Worm (Caenorhabditis elegans) whole organism, L1 larva: ENCODE results near the gene gldc-1.

Experiments used
- C16A3.4 ChIP-seq: fragments of 150-350 bp; optimal IDR thresholded peaks from 2 replicates; lab custom pipeline; 2014; ENCODE audit warnings: missing biosample characterization, missing genetic modification characterization
- C34B4.2 ChIP-seq: sonication (generic microtip); optimal IDR thresholded peaks from 2 replicates; lab custom pipeline; 2017; ENCODE audit warnings: mild to moderate bottlenecking, missing genetic modification characterization, missing compliant biosample characterization
- aha-1 ChIP-seq: fragments of 150-350 bp; optimal IDR thresholded peaks from 2 replicates; lab custom pipeline; 2014; ENCODE audit warnings: missing biosample characterization, missing genetic modification characterization
- alr-1 ChIP-seq: fragments of 200-800 bp; sonication (Bioruptor generic); optimal IDR thresholded peaks from 2 replicates; lab custom pipeline; 2018; ENCODE audit warnings: borderline replicate concordance, mild to moderate bottlenecking, missing genetic modification characterization, missing compliant biosample characterization
- aly-2 ChIP-seq: fragments of 150-350 bp; optimal IDR thresholded peaks from 2 replicates; lab custom pipeline; 2014; ENCODE audit warnings: missing biosample characterization, missing genetic modification characterization
- ama-1 ChIP-seq: fragments of 150-350 bp; optimal IDR thresholded peaks from 2 replicates; lab custom pipeline; 2014
- blmp-1 ChIP-seq: fragments of 150-350 bp; optimal IDR thresholded peaks from 2 replicates; lab custom pipeline; 2014; ENCODE audit warnings: missing biosample characterization, missing genetic modification characterization
- ceh-8 ChIP-seq: fragments of 200-800 bp; sonication (Bioruptor generic); optimal IDR thresholded peaks from 2 replicates; lab custom pipeline; 2018; ENCODE audit warnings: mild to moderate bottlenecking, missing genetic modification characterization, moderate library complexity, missing compliant biosample characterization
- ceh-82 ChIP-seq, 3 experiments: fragments of 150-350 bp in 1 of 3; sonication (generic microtip) in 2 of 3; optimal IDR thresholded peaks; 2 replicates each; lab custom pipeline; 2014 to 2017; ENCODE audit warnings: missing biosample characterization in 3 of 3, missing genetic modification characterization in 3 of 3
- ceh-88 ChIP-seq: fragments of 200-800 bp; sonication (Bioruptor generic); IDR thresholded peaks from 2 replicates; pipeline ENCODE4 v1.3.6; 2022; ENCODE audit warnings: missing genetic modification characterization, missing compliant biosample characterization
- ceh-90 ChIP-seq: sonication (generic microtip); optimal IDR thresholded peaks from 2 replicates; lab custom pipeline; 2016; ENCODE audit warnings: missing genetic modification characterization, missing compliant biosample characterization
- dpl-1 ChIP-seq, 3 experiments: fragments of 150-350 bp in 2 of 3; sonication (generic microtip) in 1 of 3; optimal IDR thresholded peaks; 2 replicates each; lab custom pipeline; 2014 to 2017; ENCODE audit warnings: missing biosample characterization in 3 of 3, missing genetic modification characterization in 3 of 3, missing genetic modification reagents in 3 of 3
- dsc-1 ChIP-seq: sonication (generic microtip); optimal IDR thresholded peaks from 2 replicates; lab custom pipeline; 2016; ENCODE audit warnings: mild to moderate bottlenecking, missing genetic modification characterization, missing compliant biosample characterization
- efl-1 ChIP-seq, 4 experiments: fragments of 150-350 bp; optimal IDR thresholded peaks in 3 of 4; peaks in 1 of 4; 1 replicate in 1 of 4; 2 replicates in 3 of 4; lab custom pipeline; 2014; ENCODE audit warnings: missing biosample characterization in 2 of 4, missing genetic modification characterization in 2 of 4, missing genetic modification reagents in 2 of 4
- elt-2 ChIP-seq: sonication (generic microtip); optimal IDR thresholded peaks from 2 replicates; lab custom pipeline; 2016; ENCODE audit warnings: missing genetic modification characterization, mild to moderate bottlenecking, inconsistent platforms, missing compliant biosample characterization, missing genetic modification reagents
- elt-3 ChIP-seq, 6 experiments: fragments of 150-350 bp in 1 of 6; sonication (generic microtip); optimal IDR thresholded peaks; 2 replicates each; lab custom pipeline; 2017 to 2018; ENCODE audit warnings: missing biosample characterization in 6 of 6, missing genetic modification characterization in 6 of 6, inconsistent platforms in 1 of 6
- ets-5 ChIP-seq: fragments of 200-800 bp; sonication (Bioruptor generic); IDR thresholded peaks from 2 replicates; pipeline ENCODE4 v1.3.6; 2022; ENCODE audit warnings: missing genetic modification characterization, missing compliant biosample characterization
- fkh-10 ChIP-seq: sonication (generic microtip); optimal IDR thresholded peaks from 2 replicates; lab custom pipeline; 2017; ENCODE audit warnings: missing biosample characterization, missing genetic modification reagents, missing genetic modification characterization
- fkh-8 ChIP-seq: sonication (generic microtip); optimal IDR thresholded peaks from 2 replicates; lab custom pipeline; 2016; ENCODE audit warnings: mild to moderate bottlenecking, missing genetic modification characterization, missing compliant biosample characterization
- fos-1 ChIP-seq: fragments of 150-350 bp; optimal IDR thresholded peaks from 2 replicates; lab custom pipeline; 2014; ENCODE audit warnings: missing biosample characterization, missing genetic modification characterization
- grh-1 ChIP-seq: fragments of 200-800 bp; sonication (Bioruptor generic); IDR thresholded peaks from 2 replicates; pipeline ENCODE4 v1.3.6; 2022; ENCODE audit warnings: missing genetic modification reagents, missing genetic modification characterization, missing compliant biosample characterization
- hlh-17 ChIP-seq: fragments of 200-800 bp; sonication (Bioruptor generic); optimal IDR thresholded peaks from 2 replicates; lab custom pipeline; 2018; ENCODE audit warnings: missing genetic modification characterization, mild to moderate bottlenecking, missing compliant biosample characterization, moderate library complexity, borderline replicate concordance
- hpl-2 ChIP-seq: fragments of 150-350 bp; optimal IDR thresholded peaks from 2 replicates; lab custom pipeline; 2014; ENCODE audit warnings: missing biosample characterization, missing genetic modification reagents, missing genetic modification characterization
- jun-1 ChIP-seq: fragments of 150-350 bp; optimal IDR thresholded peaks from 2 replicates; lab custom pipeline; 2014; ENCODE audit warnings: missing biosample characterization, missing genetic modification reagents, missing genetic modification characterization
- lin-15B ChIP-seq: fragments of 150-350 bp; sonication (generic microtip); optimal IDR thresholded peaks from 3 replicates; lab custom pipeline; 2014; ENCODE audit warnings: missing biosample characterization, missing genetic modification characterization
- lin-35 ChIP-seq, 2 experiments: fragments of 150-350 bp; optimal IDR thresholded peaks; 2 replicates each; lab custom pipeline; 2014; ENCODE audit warnings: missing biosample characterization in 2 of 2, missing genetic modification characterization in 2 of 2, missing genetic modification reagents in 2 of 2
- lir-3 ChIP-seq: sonication (generic microtip); optimal IDR thresholded peaks from 2 replicates; lab custom pipeline; 2016; ENCODE audit warnings: mild to moderate bottlenecking, missing genetic modification characterization, moderate library complexity, missing compliant biosample characterization; ENCODE audit not compliant: poor library complexity
- lsy-2 ChIP-seq, 2 experiments: fragments of 150-350 bp; optimal IDR thresholded peaks; 2 replicates each; lab custom pipeline; 2014; ENCODE audit warnings: missing biosample characterization in 2 of 2, missing genetic modification characterization in 2 of 2
- mab-9 ChIP-seq: fragments of 200-800 bp; sonication (Bioruptor generic); IDR thresholded peaks from 2 replicates; pipeline ENCODE4 v1.3.6; 2022; ENCODE audit warnings: missing genetic modification reagents, missing genetic modification characterization, missing compliant biosample characterization
- mdl-1 ChIP-seq, 2 experiments: fragments of 150-350 bp; optimal IDR thresholded peaks; 2 replicates each; lab custom pipeline; 2014 to 2017; ENCODE audit warnings: missing biosample characterization in 2 of 2, missing genetic modification characterization in 2 of 2, inconsistent platforms in 1 of 2
- mep-1 ChIP-seq: fragments of 150-350 bp; optimal IDR thresholded peaks from 2 replicates; lab custom pipeline; 2014; ENCODE audit warnings: missing biosample characterization, missing genetic modification characterization
- nhr-11 ChIP-seq: fragments of 150-350 bp; optimal IDR thresholded peaks from 2 replicates; lab custom pipeline; 2014; ENCODE audit warnings: missing biosample characterization, missing genetic modification characterization
- nhr-12 ChIP-seq: sonication (generic microtip); optimal IDR thresholded peaks from 2 replicates; lab custom pipeline; 2017; ENCODE audit warnings: missing biosample characterization, missing genetic modification characterization
- nhr-20 ChIP-seq: sonication (generic microtip); optimal IDR thresholded peaks from 2 replicates; lab custom pipeline; 2016; ENCODE audit warnings: mild to moderate bottlenecking, missing genetic modification characterization, missing compliant biosample characterization
- nhr-47 ChIP-seq: sonication (generic microtip); optimal IDR thresholded peaks from 2 replicates; lab custom pipeline; 2016; ENCODE audit warnings: mild to moderate bottlenecking, missing genetic modification characterization, moderate library complexity, missing compliant biosample characterization
- nhr-71 ChIP-seq: sonication (generic microtip); optimal IDR thresholded peaks from 2 replicates; lab custom pipeline; 2016; ENCODE audit warnings: mild to moderate bottlenecking, missing genetic modification characterization, moderate library complexity, missing compliant biosample characterization
- nhr-76 ChIP-seq: sonication (generic microtip); optimal IDR thresholded peaks from 2 replicates; lab custom pipeline; 2017; ENCODE audit warnings: missing biosample characterization, missing genetic modification characterization
- nhr-84 ChIP-seq: sonication (generic microtip); optimal IDR thresholded peaks from 2 replicates; lab custom pipeline; 2017; ENCODE audit warnings: missing biosample characterization, missing genetic modification characterization
- nhr-85 ChIP-seq: sonication (generic microtip); peaks from one replicate; lab custom pipeline; 2016; ENCODE audit warnings: missing genetic modification characterization, inconsistent platforms, missing compliant biosample characterization
- nhr-90 ChIP-seq: sonication (generic microtip); optimal IDR thresholded peaks from 2 replicates; lab custom pipeline; 2016; ENCODE audit warnings: mild to moderate bottlenecking, missing genetic modification characterization, missing compliant biosample characterization; ENCODE audit not compliant: poor library complexity
- pax-3 ChIP-seq: fragments of 200-800 bp; sonication (Bioruptor generic); optimal IDR thresholded peaks from 2 replicates; lab custom pipeline; 2018; ENCODE audit warnings: mild to moderate bottlenecking, missing genetic modification characterization, moderate library complexity, missing compliant biosample characterization
- pqm-1 ChIP-seq: sonication (generic microtip); optimal IDR thresholded peaks from 3 replicates; lab custom pipeline; 2017; ENCODE audit warnings: missing biosample characterization, missing genetic modification characterization
- rnt-1 ChIP-seq: sonication (generic microtip); optimal IDR thresholded peaks from 2 replicates; lab custom pipeline; 2016; ENCODE audit warnings: mild to moderate bottlenecking, missing genetic modification characterization, moderate library complexity, missing compliant biosample characterization
- snpc-4 ChIP-seq: fragments of 150-350 bp; optimal IDR thresholded peaks from 2 replicates; lab custom pipeline; 2014; ENCODE audit warnings: missing biosample characterization, missing genetic modification characterization
- tbx-2 ChIP-seq: sonication (generic microtip); optimal IDR thresholded peaks from 2 replicates; lab custom pipeline; 2016; ENCODE audit warnings: missing genetic modification characterization, missing compliant biosample characterization
- tlp-1 ChIP-seq: fragments of 150-350 bp; optimal IDR thresholded peaks from 2 replicates; lab custom pipeline; 2014; ENCODE audit warnings: missing biosample characterization, missing genetic modification characterization
- unc-62 ChIP-seq: fragments of 150-350 bp; optimal IDR thresholded peaks from 2 replicates; lab custom pipeline; 2014; ENCODE audit warnings: missing biosample characterization, missing genetic modification reagents, missing genetic modification characterization
- unc-86 ChIP-seq: sonication (generic microtip); optimal IDR thresholded peaks from 2 replicates; lab custom pipeline; 2016; ENCODE audit warnings: missing genetic modification characterization, missing compliant biosample characterization
- vab-15 ChIP-seq: sonication (generic microtip); optimal IDR thresholded peaks from 2 replicates; lab custom pipeline; 2017; ENCODE audit warnings: missing genotype, mild to moderate bottlenecking, missing genetic modification characterization, missing compliant biosample characterization
- zag-1 ChIP-seq: fragments of 150-350 bp; optimal IDR thresholded peaks from 2 replicates; lab custom pipeline; 2014; ENCODE audit warnings: missing biosample characterization, missing genetic modification characterization
- zip-4 ChIP-seq: fragments of 200-800 bp; sonication (Bioruptor generic); optimal IDR thresholded peaks from 2 replicates; lab custom pipeline; 2018; ENCODE audit warnings: mild to moderate bottlenecking, missing genetic modification characterization, moderate library complexity, missing compliant biosample characterization
- ztf-11 ChIP-seq, 2 experiments: sonication (generic microtip); optimal IDR thresholded peaks; 2 replicates each; lab custom pipeline; 2016 to 2017; ENCODE audit warnings: missing genetic modification characterization in 2 of 2, missing biosample characterization in 1 of 2, missing compliant biosample characterization in 1 of 2
- ztf-4 ChIP-seq: fragments of 150-350 bp; optimal IDR thresholded peaks from 2 replicates; lab custom pipeline; 2014; ENCODE audit warnings: missing biosample characterization, missing genetic modification characterization

The gldc-1 gene

ce11 chrII:6055927-6056326 is 5.7 kb downstream of the gldc-1 start, which contains the start of gene R12C12.7:
Gene R12C12.7, minus strand, starts transcription at chrII:6055985.
- TF ChIP-seq nhr-84 (tag; lab: Kevin White, UChicago) = no peak
- TF ChIP-seq ceh-82 (tag; optimal IDR thresholded peaks at IDR 0.05; lab: Kevin White, UChicago) = no peak
- TF ChIP-seq ceh-90 (tag; lab: Kevin White, UChicago) = no peak
- TF ChIP-seq zag-1 (tag; lab: Kevin White, UChicago) = no peak
- no peak for TF ChIP-seq fos-1 (tag; lab: Kevin White, UChicago)
- no peak for TF ChIP-seq lir-3
- peak; percentile 17 for TF ChIP-seq blmp-1 (tag; lab: Kevin White, UChicago)
- no peak for TF ChIP-seq ceh-88
- TF ChIP-seq elt-3 (tag; optimal IDR thresholded peaks at IDR 0.05; lab: Kevin White, UChicago) = no peak
- peak; percentile 3 for TF ChIP-seq nhr-20 (tag; lab: Kevin White, UChicago)
- peak in 1 of 2 experiments; percentile 45 for TF ChIP-seq lsy-2 (tag; optimal IDR thresholded peaks at IDR 0.05; lab: Kevin White, UChicago)
- no peak for TF ChIP-seq alr-1 (tag; lab: Kevin White, UChicago)
- peak; percentile 41 to 53 for TF ChIP-seq efl-1 (optimal IDR thresholded peaks at IDR 0.05; lab: Kevin White, UChicago)
- peak; percentile 17 to 88 for TF ChIP-seq efl-1 (GFP tag; optimal IDR thresholded peaks at IDR 0.05 in 1 of 2; lab: Kevin White, UChicago)
- no peak for TF ChIP-seq lin-15B (tag; lab: Kevin White, UChicago)
- no peak for TF ChIP-seq nhr-71 (tag; lab: Kevin White, UChicago)
- no peak for TF ChIP-seq aha-1 (tag; lab: Kevin White, UChicago)
- TF ChIP-seq jun-1 (tag; lab: Kevin White, UChicago) = no peak
- TF ChIP-seq fkh-10 = no peak
- no peak for TF ChIP-seq mep-1
- TF ChIP-seq tbx-2 = no peak
- no peak for TF ChIP-seq mdl-1 (tag; optimal IDR thresholded peaks at IDR 0.05; lab: Kevin White, UChicago)
- TF ChIP-seq nhr-12 (tag; lab: Kevin White, UChicago) = no peak
- no peak for TF ChIP-seq C34B4.2
- no peak for TF ChIP-seq elt-2
- no peak for TF ChIP-seq nhr-47 (tag; lab: Kevin White, UChicago)
- no peak for TF ChIP-seq unc-62 (GFP tag; lab: Kevin White, UChicago)
- TF ChIP-seq hpl-2 (GFP tag; lab: Kevin White, UChicago) = no peak
- TF ChIP-seq dsc-1 = no peak
- TF ChIP-seq vab-15 = no peak
- no peak for TF ChIP-seq zip-4 (GFP tag; lab: Kevin White, UChicago)
- TF ChIP-seq tlp-1 (tag; lab: Kevin White, UChicago) = no peak
- no peak for TF ChIP-seq nhr-90 (tag; lab: Kevin White, UChicago)
- TF ChIP-seq ama-1 = no peak
- TF ChIP-seq C16A3.4 = peak; percentile 40
- TF ChIP-seq unc-86 (tag; lab: Kevin White, UChicago) = no peak
- TF ChIP-seq ztf-4 = no peak
- TF ChIP-seq pax-3 (tag; lab: Kevin White, UChicago) = no peak
- peak; percentile 9 to 55 (median 29) for TF ChIP-seq dpl-1 (GFP tag; optimal IDR thresholded peaks at IDR 0.05; lab: Kevin White, UChicago)
- TF ChIP-seq lin-35 (GFP tag; optimal IDR thresholded peaks at IDR 0.05; lab: Kevin White, UChicago) = peak in 1 of 2 experiments; percentile 66
- no peak for TF ChIP-seq pqm-1 (tag; lab: Kevin White, UChicago)
- TF ChIP-seq rnt-1 (tag; lab: Kevin White, UChicago) = peak; percentile 3
- no peak for TF ChIP-seq grh-1
- TF ChIP-seq nhr-85 (tag; lab: Kevin White, UChicago) = no peak
- TF ChIP-seq ztf-11 (tag; optimal IDR thresholded peaks at IDR 0.05; lab: Kevin White, UChicago) = no peak
- no peak for TF ChIP-seq nhr-76 (tag; lab: Kevin White, UChicago)
- no peak for TF ChIP-seq nhr-11 (tag; lab: Kevin White, UChicago)
- no peak for TF ChIP-seq mab-9 (GFP tag; lab: Robert Waterston, UW)
- no peak for TF ChIP-seq hlh-17 (GFP tag; lab: Kevin White, UChicago)
- TF ChIP-seq snpc-4 (tag; lab: Kevin White, UChicago) = no peak
- TF ChIP-seq ceh-8 (GFP tag; lab: Kevin White, UChicago) = no peak
- TF ChIP-seq fkh-8 (tag; lab: Kevin White, UChicago) = no peak
- no peak for TF ChIP-seq ets-5
- no peak for TF ChIP-seq aly-2 (tag; lab: Kevin White, UChicago)
